Fruit fly (Drosophila melanogaster): ENCODE measurements around the gene Uros1.

Uros1 gene

dm6 chrX:8896080-8896479 is 4.0 kb downstream of the Uros1 start (continued):
- TF ChIP-seq Dek (tag; optimal IDR thresholded peaks at IDR 0.05) (peak; percentile 93), NfI (GFP tag; optimal IDR thresholded peaks at IDR 0.05) (peak; percentile 93), danr (GFP tag; IDR thresholded peaks at IDR 0.05) (peak; percentile 94), gsb-n (tag; optimal IDR thresholded peaks at IDR 0.05) (peak; percentile 90), cg (GFP tag; optimal IDR thresholded peaks at IDR 0.05) (no peak), CG11093 (GFP tag; IDR thresholded peaks at IDR 0.05) (peak; percentile 93), fd96Cb (tag; optimal IDR thresholded peaks at IDR 0.05) (peak; percentile 94), lmd (GFP tag; IDR thresholded peaks at IDR 0.05) (peak; percentile 97), CG6689 (GFP tag; IDR thresholded peaks at IDR 0.05) (peak; percentile 96), Eip74EF (GFP tag; optimal IDR thresholded peaks at IDR 0.05) (peak in 1 of 2 experiments; percentile 88), CG10366 (GFP tag; IDR thresholded peaks at IDR 0.05) (peak; percentile 96), ranshi (GFP tag; IDR thresholded peaks at IDR 0.05) (peak; percentile 93), Usf (GFP tag; optimal IDR thresholded peaks at IDR 0.05) (peak; percentile 86), CG8924 (tag; optimal IDR thresholded peaks at IDR 0.05) (peak; percentile 95), CG11504 (tag; optimal IDR thresholded peaks at IDR 0.05) (peak; percentile 95), Deaf1 (tag; optimal IDR thresholded peaks at IDR 0.05) (peak; percentile 70), Adf1 (GFP tag; IDR thresholded peaks at IDR 0.05) (peak; percentile 77), sna (GFP tag; IDR thresholded peaks at IDR 0.05; ENCODE audit: partially characterized antibody) (no peak), Doc2 (GFP tag; IDR thresholded peaks at IDR 0.05) (peak; percentile 84), p53 (GFP tag; optimal IDR thresholded peaks at IDR 0.05) (no peak), kni (GFP tag; optimal IDR thresholded peaks at IDR 0.05) (peak; percentile 54), Bgb (GFP tag; IDR thresholded peaks at IDR 0.05; ENCODE audit: partially characterized antibody) (no peak), CG9797 (GFP tag; optimal IDR thresholded peaks at IDR 0.05) (no peak), zen (tag; optimal IDR thresholded peaks at IDR 0.05) (peak; percentile 90), dimm (GFP tag; IDR thresholded peaks at IDR 0.05) (peak; percentile 91), GATAe (GFP tag; conservative IDR thresholded peaks at IDR 0.05) (peak; percentile 70), CG6854 (GFP tag; optimal IDR thresholded peaks at IDR 0.05) (peak; percentile 88), crp (GFP tag; optimal IDR thresholded peaks at IDR 0.05) (peak in 1 of 2 experiments; percentile 50), B-H1 (GFP tag; IDR thresholded peaks at IDR 0.05) (peak; percentile 94), run (tag; optimal IDR thresholded peaks at IDR 0.05) (peak; percentile 90), Hsf (GFP tag; optimal IDR thresholded peaks at IDR 0.05) (peak; percentile 87), CG4282 (GFP tag; optimal IDR thresholded peaks at IDR 0.05) (no peak), sc (optimal IDR thresholded peaks at IDR 0.05) (no peak), sc (GFP tag; optimal IDR thresholded peaks at IDR 0.05) (peak; percentile 90), hth (optimal IDR thresholded peaks at IDR 0.05) (no peak), CG30403 (GFP tag; optimal IDR thresholded peaks at IDR 0.05) (peak; percentile 94), gt (GFP tag; IDR thresholded peaks at IDR 0.05) (peak; percentile 88), corto (GFP tag; optimal IDR thresholded peaks at IDR 0.05) (peak; percentile 29), CG8388 (GFP tag; optimal IDR thresholded peaks at IDR 0.05) (peak; percentile 92), CG3407 (GFP tag; optimal IDR thresholded peaks at IDR 0.05) (peak; percentile 91), knrl (GFP tag; IDR thresholded peaks at IDR 0.05; ENCODE audit: partially characterized antibody) (no peak), toy (GFP tag; IDR thresholded peaks at IDR 0.05) (peak; percentile 89), CG2875 (GFP tag; optimal IDR thresholded peaks at IDR 0.05) (peak; percentile 90), CG15696 (tag; optimal IDR thresholded peaks at IDR 0.05) (peak; percentile 71), Gsc (GFP tag; IDR thresholded peaks at IDR 0.05) (no peak; the same call in 1 of the 2 replicates), H2.0 (GFP tag; IDR thresholded peaks at IDR 0.05) (peak; percentile 96), gce (GFP tag; IDR thresholded peaks at IDR 0.05) (peak; percentile 95), Aef1 (GFP tag; IDR thresholded peaks at IDR 0.05) (peak; percentile 95)

Data from whole organism, embryonic.